Fruit fly (Drosophila melanogaster) whole organism, embryonic: ENCODE measurements around the gene CG9926.

ENCODE experiments used
- Antp ChIP-seq: fragments of 200-800 bp; sonication (Bioruptor generic); optimal IDR thresholded peaks from 3 replicates; lab custom pipeline; 2016; ENCODE audit warnings: missing biosample characterization, missing genetic modification characterization
- Atf6 ChIP-seq: fragments of 200-800 bp; sonication (Bioruptor generic); IDR thresholded peaks from 2 replicates; pipeline ENCODE4 v1.3.6; 2022; ENCODE audit warnings: missing biosample characterization, missing genetic modification characterization
- C15 ChIP-seq: fragments of 200-800 bp; sonication (Bioruptor generic); IDR thresholded peaks from 3 replicates; pipeline ENCODE4 v1.3.6; 2022; ENCODE audit warnings: missing biosample characterization, missing genetic modification characterization
- CG12155 ChIP-seq: fragments of 200-800 bp; sonication (Bioruptor generic); optimal IDR thresholded peaks from 3 replicates; lab custom pipeline; 2016; ENCODE audit warnings: missing biosample characterization, missing genetic modification characterization
- CG12769 ChIP-seq: fragments of 200-800 bp; sonication (Bioruptor generic); optimal IDR thresholded peaks from 2 replicates; lab custom pipeline; 2019; ENCODE audit warnings: missing biosample characterization, mild to moderate bottlenecking, missing genetic modification characterization, moderate library complexity
- CG13287 ChIP-seq: fragments of 200-800 bp; sonication (Bioruptor generic); IDR thresholded peaks from 2 replicates; pipeline ENCODE4 v1.3.6; 2022; ENCODE audit warnings: missing biosample characterization, missing genetic modification characterization; ENCODE audit not compliant: partially characterized antibody
- CG15514 ChIP-seq: fragments of 200-800 bp; sonication (Bioruptor generic); optimal IDR thresholded peaks from 3 replicates; lab custom pipeline; 2017; ENCODE audit warnings: missing biosample characterization, missing genetic modification characterization, mild to moderate bottlenecking, moderate library complexity, missing genetic modification reagents
- CG17912 ChIP-seq: fragments of 200-800 bp; sonication (Bioruptor generic); optimal IDR thresholded peaks from 2 replicates; lab custom pipeline; 2018; ENCODE audit warnings: missing biosample characterization, mild to moderate bottlenecking, missing genetic modification characterization
- CG18011 ChIP-seq: fragments of 200-800 bp; sonication (Bioruptor generic); optimal IDR thresholded peaks from 2 replicates; lab custom pipeline; 2017; ENCODE audit warnings: missing biosample characterization, missing genetic modification characterization, mild to moderate bottlenecking, moderate library complexity, missing genotype
- CG18599 ChIP-seq: fragments of 200-800 bp; sonication (Bioruptor generic); optimal IDR thresholded peaks from 3 replicates; lab custom pipeline; 2017; ENCODE audit warnings: missing biosample characterization, missing genetic modification characterization, mild to moderate bottlenecking, moderate library complexity, missing genetic modification reagents
- CG2202 ChIP-seq: fragments of 200-800 bp; sonication (Bioruptor generic); optimal IDR thresholded peaks from 2 replicates; lab custom pipeline; 2018; ENCODE audit warnings: missing biosample characterization, mild to moderate bottlenecking, missing genetic modification characterization
- CG3838 ChIP-seq: fragments of 200-800 bp; sonication (Bioruptor generic); optimal IDR thresholded peaks from 3 replicates; lab custom pipeline; 2016; ENCODE audit warnings: missing biosample characterization, missing genetic modification characterization
- CG4360 ChIP-seq: fragments of 200-800 bp; sonication (Bioruptor generic); IDR thresholded peaks from 2 replicates; pipeline ENCODE4 v1.3.6; 2022; ENCODE audit warnings: missing biosample characterization, missing genetic modification characterization
- CG4730 ChIP-seq: fragments of 200-800 bp; sonication (Bioruptor generic); IDR thresholded peaks from 2 replicates; pipeline ENCODE4 v1.3.6; 2022; ENCODE audit warnings: missing biosample characterization, missing genetic modification characterization
- CG5953 ChIP-seq: fragments of 200-800 bp; sonication (Bioruptor generic); IDR thresholded peaks from 2 replicates; pipeline ENCODE4 v1.3.6; 2022; ENCODE audit warnings: missing biosample characterization, missing genetic modification characterization
- Chrac-16 ChIP-seq: fragments of 200-800 bp; sonication (Bioruptor generic); optimal IDR thresholded peaks from 3 replicates; lab custom pipeline; 2016; ENCODE audit warnings: missing biosample characterization, missing genetic modification characterization
- Dad ChIP-seq: fragments of 200-800 bp; sonication (Bioruptor generic); optimal IDR thresholded peaks from 3 replicates; lab custom pipeline; 2016; ENCODE audit warnings: missing biosample characterization, missing genetic modification characterization
- Doc3 ChIP-seq: fragments of 200-800 bp; sonication (Bioruptor generic); IDR thresholded peaks from 3 replicates; pipeline ENCODE4 v1.3.6; 2022; ENCODE audit warnings: missing biosample characterization, missing genetic modification characterization; ENCODE audit not compliant: partially characterized antibody
- Fer2 ChIP-seq: fragments of 200-800 bp; sonication (Bioruptor generic); optimal IDR thresholded peaks from 2 replicates; lab custom pipeline; 2018; ENCODE audit warnings: missing biosample characterization, mild to moderate bottlenecking, missing genetic modification characterization, moderate library complexity
- Hey ChIP-seq: fragments of 200-800 bp; sonication (Bioruptor generic); optimal IDR thresholded peaks from 3 replicates; lab custom pipeline; 2018; ENCODE audit warnings: missing biosample characterization, mild to moderate bottlenecking, missing genetic modification characterization
- Hr78 ChIP-seq, 2 experiments: fragments of 200-800 bp in 1 of 2; fragments of >200 bp in 1 of 2; sonication (Bioruptor generic) in 1 of 2; optimal IDR thresholded peaks; 2 replicates each; lab custom pipeline; 2017 to 2019; ENCODE audit warnings: missing biosample characterization in 2 of 2, missing genetic modification characterization in 2 of 2, mild to moderate bottlenecking in 1 of 2, moderate library complexity in 1 of 2
- Hsf ChIP-seq: fragments of 200-800 bp; sonication (Bioruptor generic); optimal IDR thresholded peaks from 3 replicates; lab custom pipeline; 2016; ENCODE audit warnings: missing biosample characterization, missing genetic modification characterization
- Nf-YC ChIP-seq: fragments of 200-800 bp; optimal IDR thresholded peaks from 3 replicates; lab custom pipeline; 2019; ENCODE audit warnings: missing biosample characterization, mild to moderate bottlenecking, missing genetic modification characterization, moderate library complexity
- Side ChIP-seq: fragments of 200-800 bp; sonication (Bioruptor generic); optimal IDR thresholded peaks from 2 replicates; lab custom pipeline; 2016; ENCODE audit warnings: missing biosample characterization, missing genetic modification characterization
- Sox102F ChIP-seq: fragments of 200-800 bp; sonication (Bioruptor generic); optimal IDR thresholded peaks from 2 replicates; lab custom pipeline; 2018; ENCODE audit warnings: missing biosample characterization, mild to moderate bottlenecking, missing genetic modification characterization, moderate library complexity
- Sry-β ChIP-seq: fragments of 200-800 bp; sonication (Bioruptor generic); optimal IDR thresholded peaks from 2 replicates; lab custom pipeline; 2018; ENCODE audit warnings: missing biosample characterization, mild to moderate bottlenecking, missing genetic modification characterization, moderate library complexity
- abd-A ChIP-seq: fragments of 200-800 bp; sonication (Bioruptor generic); optimal IDR thresholded peaks from 3 replicates; lab custom pipeline; 2019; ENCODE audit warnings: missing biosample characterization, mild to moderate bottlenecking, missing genetic modification characterization, moderate library complexity
- chif ChIP-seq, 2 experiments: fragments of 200-800 bp; sonication (Bioruptor generic); optimal IDR thresholded peaks; 3 replicates each; lab custom pipeline; 2016; ENCODE audit warnings: missing biosample characterization in 2 of 2, missing genetic modification characterization in 2 of 2
- croc ChIP-seq: fragments of 200-800 bp; sonication (Bioruptor generic); conservative IDR thresholded peaks from 3 replicates; pipeline ENCODE4 v1.3.6; 2022; ENCODE audit warnings: missing biosample characterization, missing genetic modification characterization
- disco-r ChIP-seq: fragments of 200-800 bp; sonication (Bioruptor generic); optimal IDR thresholded peaks from 2 replicates; lab custom pipeline; 2016; ENCODE audit warnings: missing biosample characterization, missing genetic modification characterization
- dmrt11E ChIP-seq: fragments of 200-800 bp; sonication (Bioruptor generic); optimal IDR thresholded peaks from 3 replicates; lab custom pipeline; 2018; ENCODE audit warnings: missing biosample characterization, mild to moderate bottlenecking, missing genetic modification characterization, moderate library complexity
- fru ChIP-seq: fragments of >200 bp; optimal IDR thresholded peaks from 2 replicates; lab custom pipeline; 2017
- grau ChIP-seq: fragments of 200-800 bp; optimal IDR thresholded peaks from 3 replicates; lab custom pipeline; 2019; ENCODE audit warnings: missing biosample characterization, mild to moderate bottlenecking, missing genetic modification characterization, moderate library complexity
- jumu ChIP-seq: fragments of 200-800 bp; sonication (Bioruptor generic); optimal IDR thresholded peaks from 3 replicates; lab custom pipeline; 2016; ENCODE audit warnings: missing biosample characterization, missing genetic modification characterization
- lbe ChIP-seq: fragments of 200-800 bp; sonication (Bioruptor generic); optimal IDR thresholded peaks from 2 replicates; lab custom pipeline; 2016; ENCODE audit warnings: missing biosample characterization, mild to moderate bottlenecking, missing genetic modification characterization
- lov ChIP-seq, 2 experiments: fragments of 200-800 bp in 1 of 2; fragments of >200 bp in 1 of 2; sonication (Bioruptor generic) in 1 of 2; IDR thresholded peaks in 1 of 2; optimal IDR thresholded peaks in 1 of 2; 2 replicates in 1 of 2; 3 replicates in 1 of 2; pipeline versions ENCODE4 v1.3.6 to Lab custom; 2017 to 2022; ENCODE audit warnings: missing biosample characterization in 1 of 2, missing genetic modification characterization in 1 of 2
- oc ChIP-seq: fragments of 200-800 bp; sonication (Bioruptor generic); optimal IDR thresholded peaks from 2 replicates; lab custom pipeline; 2018; ENCODE audit warnings: missing biosample characterization, mild to moderate bottlenecking, missing genetic modification characterization, moderate library complexity
- pita ChIP-seq: fragments of 200-800 bp; sonication (Bioruptor generic); optimal IDR thresholded peaks from 2 replicates; lab custom pipeline; 2017; ENCODE audit warnings: missing biosample characterization, mild to moderate bottlenecking, missing genetic modification characterization
- psq ChIP-seq: fragments of 200-800 bp; sonication (Bioruptor generic); optimal IDR thresholded peaks from 2 replicates; lab custom pipeline; 2017; ENCODE audit warnings: missing biosample characterization, missing genetic modification characterization
- repo ChIP-seq: fragments of 200-800 bp; sonication (Bioruptor generic); optimal IDR thresholded peaks from 2 replicates; lab custom pipeline; 2016; ENCODE audit warnings: missing biosample characterization, missing genetic modification characterization
- sd ChIP-seq: fragments of 200-800 bp; sonication (Bioruptor generic); optimal IDR thresholded peaks from 3 replicates; lab custom pipeline; 2018; ENCODE audit warnings: missing biosample characterization, mild to moderate bottlenecking, missing genetic modification characterization, moderate library complexity
- sisA ChIP-seq: fragments of 200-800 bp; sonication (Bioruptor generic); IDR thresholded peaks from 2 replicates; pipeline ENCODE4 v1.3.6; 2022; ENCODE audit warnings: missing biosample characterization, missing genetic modification characterization
- slp2 ChIP-seq: fragments of 200-800 bp; sonication (Bioruptor generic); optimal IDR thresholded peaks from 2 replicates; lab custom pipeline; 2016; ENCODE audit warnings: missing biosample characterization, missing genetic modification characterization
- stc ChIP-seq: fragments of 200-800 bp; sonication (Bioruptor generic); IDR thresholded peaks from 2 replicates; pipeline ENCODE4 v1.3.6; 2022; ENCODE audit warnings: missing biosample characterization, missing genetic modification characterization
- tll ChIP-seq, 2 experiments: fragments of 200-800 bp in 1 of 2; fragments of >200 bp in 1 of 2; sonication (Bioruptor generic) in 1 of 2; optimal IDR thresholded peaks; 2 replicates each; lab custom pipeline; 2017 to 2019; ENCODE audit warnings: missing biosample characterization in 2 of 2, missing genetic modification characterization in 2 of 2, mild to moderate bottlenecking in 1 of 2, moderate library complexity in 1 of 2
- toy ChIP-seq: fragments of 200-800 bp; sonication (Bioruptor generic); IDR thresholded peaks from 2 replicates; pipeline ENCODE4 v1.3.6; 2022; ENCODE audit warnings: missing biosample characterization, missing genetic modification characterization
- ttk ChIP-seq: fragments of 200-800 bp; sonication (Bioruptor generic); IDR thresholded peaks from 2 replicates; pipeline ENCODE4 v2.1.2; 2022; ENCODE audit warnings: missing biosample characterization, missing genetic modification characterization
- unpg ChIP-seq: fragments of 200-800 bp; sonication (Bioruptor generic); optimal IDR thresholded peaks from 3 replicates; lab custom pipeline; 2018; ENCODE audit warnings: missing biosample characterization, mild to moderate bottlenecking, missing genetic modification characterization, moderate library complexity
- vfl ChIP-seq: fragments of 200-800 bp; sonication (Bioruptor generic); optimal IDR thresholded peaks from 2 replicates; lab custom pipeline; 2016; ENCODE audit warnings: missing biosample characterization, missing genetic modification characterization
- z ChIP-seq: fragments of 200-800 bp; sonication (Bioruptor generic); IDR thresholded peaks from 3 replicates; pipeline ENCODE4 v1.3.6; 2022; ENCODE audit warnings: missing biosample characterization, missing genetic modification characterization

The CG9926 gene

DNA sequence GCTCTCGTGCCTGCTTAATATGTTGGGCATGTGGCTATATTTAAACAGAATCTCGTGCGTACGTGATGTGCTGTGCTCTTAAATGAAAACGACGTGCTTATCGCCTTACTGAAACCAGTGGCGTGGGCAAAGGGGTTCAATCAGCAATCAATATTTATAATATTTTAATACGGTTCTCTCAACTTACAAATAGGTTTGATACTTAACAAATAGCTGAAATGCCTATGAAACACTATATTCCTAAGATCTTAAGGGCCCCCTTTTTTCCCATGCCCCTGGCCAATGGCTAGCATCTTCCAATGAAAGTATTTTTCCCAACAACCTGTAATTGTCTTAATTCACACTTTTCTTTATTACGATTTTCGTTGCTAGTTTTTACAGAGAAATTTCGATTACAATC is 35.3 kb downstream of the CG9926 start (continued):
- TF ChIP-seq Hr78 (GFP tag; optimal IDR thresholded peaks at IDR 0.05; lab: Kevin White, UChicago) (no peak), Hey (tag; lab: Kevin White, UChicago) (no peak), croc (GFP tag; lab: Robert Waterston, UW) (peak; percentile 62; the same call in 2 of the 3 replicates), ttk (GFP tag; lab: Robert Waterston, UW) (peak; percentile 75), unpg (GFP tag; lab: Kevin White, UChicago) (peak; percentile 82), CG2202 (peak; percentile 72), C15 (GFP tag; lab: Robert Waterston, UW) (0 out of 3 replicates have a peak, but pooled peaks have one; percentile 52), CG12769 (tag; lab: Kevin White, UChicago) (peak; percentile 20), repo (GFP tag; lab: Kevin White, UChicago) (peak; percentile 21), CG18599 (GFP tag; lab: Kevin White, UChicago) (peak; percentile 56), Sox102F (peak; percentile 70), Side (GFP tag; lab: Kevin White, UChicago) (peak; percentile 18), fru (lab: Kevin White, UChicago) (no peak), CG3838 (GFP tag; lab: Kevin White, UChicago) (peak; percentile 15), CG15514 (GFP tag; lab: Kevin White, UChicago) (peak; percentile 32), psq (GFP tag; lab: Kevin White, UChicago) (peak; percentile 17), CG12155 (peak; percentile 62), CG13287 (no peak), Doc3 (GFP tag; lab: Robert Waterston, UW) (no peak), sd (no peak), stc (GFP tag; lab: Robert Waterston, UW) (peak; percentile 39; the same call in 1 of the 2 replicates), jumu (GFP tag; lab: Kevin White, UChicago) (peak; percentile 47), Nf-YC (tag; lab: Kevin White, UChicago) (no peak), CG17912 (GFP tag; lab: Kevin White, UChicago) (no peak), Fer2 (tag; lab: Kevin White, UChicago) (peak; percentile 40), Chrac-16 (GFP tag; lab: Kevin White, UChicago) (peak; percentile 62), toy (no peak), Dad (peak; percentile 36), lbe (GFP tag; lab: Kevin White, UChicago) (peak; percentile 14), abd-A (tag; lab: Kevin White, UChicago) (no peak), CG4360 (GFP tag; lab: Robert Waterston, UW) (peak; percentile 65), Antp (peak; percentile 42), slp2 (GFP tag; lab: Kevin White, UChicago) (peak; percentile 36), tll (GFP tag; optimal IDR thresholded peaks at IDR 0.05; lab: Kevin White, UChicago) (no peak), pita (GFP tag; lab: Kevin White, UChicago) (no peak), lov (optimal IDR thresholded peaks at IDR 0.05; lab: Kevin White, UChicago) (no peak), lov (GFP tag; IDR thresholded peaks at IDR 0.05; lab: Robert Waterston, UW) (peak; percentile 83; the same call in 2 of the 3 replicates), sisA (GFP tag; lab: Robert Waterston, UW) (peak; percentile 73), z (GFP tag; lab: Robert Waterston, UW) (0 out of 3 replicates have a peak, but pooled peaks have one; percentile 45), Hsf (peak; percentile 73), vfl (GFP tag; lab: Kevin White, UChicago) (no peak), Atf6 (GFP tag; lab: Robert Waterston, UW) (peak; percentile 37; the same call in 1 of the 2 replicates), dmrt11E (tag; lab: Kevin White, UChicago) (peak; percentile 89), CG18011 (GFP tag; lab: Kevin White, UChicago) (no peak), CG5953 (GFP tag; lab: Robert Waterston, UW) (no peak), Sry-β (GFP tag; lab: Kevin White, UChicago) (no peak), oc (peak; percentile 47), CG4730 (peak; percentile 46; the same call in 1 of the 2 replicates), disco-r (GFP tag; lab: Kevin White, UChicago) (no peak), chif (GFP tag; optimal IDR thresholded peaks at IDR 0.05; lab: Kevin White, UChicago) (peak; percentile 48 to 82), grau (tag; lab: Kevin White, UChicago) (peak; percentile 75)
